Fruit fly (Drosophila melanogaster) whole organism, wandering third instar larva: ENCODE measurements around the gene CG13607.

Experiments used
- Abd-B ChIP-seq: fragments of >200 bp; optimal IDR thresholded peaks from 2 replicates; lab custom pipeline; 2017; ENCODE audit warnings: missing biosample characterization, missing genetic modification characterization
- GATAd ChIP-seq: sonication (Bioruptor generic); optimal IDR thresholded peaks from 2 replicates; lab custom pipeline; 2016; ENCODE audit warnings: missing biosample characterization, missing genetic modification characterization
- Hnf4 ChIP-seq: fragments of 200-800 bp; sonication (Bioruptor generic); optimal IDR thresholded peaks from 2 replicates; lab custom pipeline; 2016; ENCODE audit warnings: missing biosample characterization, mild to moderate bottlenecking, missing genetic modification characterization
- Hr78 ChIP-seq: fragments of >200 bp; optimal IDR thresholded peaks from 2 replicates; lab custom pipeline; 2017; ENCODE audit warnings: missing biosample characterization, missing genetic modification characterization
- Jra ChIP-seq: sonication (Bioruptor generic); optimal IDR thresholded peaks from 2 replicates; lab custom pipeline; 2016; ENCODE audit warnings: missing biosample characterization, missing genetic modification characterization
- N ChIP-seq: fragments of >200 bp; optimal IDR thresholded peaks from 2 replicates; lab custom pipeline; 2018; ENCODE audit warnings: missing biosample characterization, missing external identifiers, missing genetic modification characterization
- OdsH ChIP-seq: fragments of 200-800 bp; sonication (Bioruptor generic); optimal IDR thresholded peaks from 2 replicates; lab custom pipeline; 2016; ENCODE audit warnings: missing biosample characterization, mild to moderate bottlenecking, missing genetic modification characterization
- Sp1 ChIP-seq: fragments of 200-800 bp; sonication (Bioruptor generic); optimal IDR thresholded peaks from 3 replicates; lab custom pipeline; 2019; ENCODE audit warnings: missing biosample characterization, mild to moderate bottlenecking, missing genetic modification characterization, moderate library complexity
- Vsx2 ChIP-seq: fragments of 200-300, 225-300 bp; sonication (Bioruptor generic); optimal IDR thresholded peaks from 2 replicates; lab custom pipeline; 2018; ENCODE audit warnings: missing biosample characterization, missing genetic modification characterization; ENCODE audit not compliant: partially characterized antibody
- h ChIP-seq: fragments of 200-800 bp; sonication (Bioruptor generic); optimal IDR thresholded peaks from 3 replicates; lab custom pipeline; 2016; ENCODE audit warnings: missing biosample characterization, mild to moderate bottlenecking, missing genetic modification characterization
- lola ChIP-seq: fragments of >200 bp; optimal IDR thresholded peaks from 2 replicates; lab custom pipeline; 2017; ENCODE audit warnings: missing biosample characterization, missing genetic modification characterization
- psq ChIP-seq: fragments of 200-800 bp; sonication (Bioruptor generic); optimal IDR thresholded peaks from 3 replicates; lab custom pipeline; 2017; ENCODE audit warnings: missing biosample characterization, mild to moderate bottlenecking, missing genetic modification characterization, moderate library complexity

dm6 chr3R:24148838-24149237 lies 32.7 kb upstream of the CG13607 start, which contains the start of gene Slimp:
- TF ChIP-seq psq (GFP tag; lab: Kevin White, UChicago) (peak; percentile 19), OdsH (GFP tag; lab: Kevin White, UChicago) (no peak), Sp1 (GFP tag; lab: Kevin White, UChicago) (peak; percentile 10), h (GFP tag; lab: Kevin White, UChicago) (peak; percentile 53), N (GFP tag; lab: Kevin White, UChicago) (no peak), Hr78 (no peak), Jra (GFP tag; lab: Kevin White, UChicago) (no peak), GATAd (no peak), lola (GFP tag; lab: Kevin White, UChicago) (no peak), Abd-B (GFP tag; lab: Kevin White, UChicago) (no peak), Vsx2 (GFP tag; lab: Kevin White, UChicago) (no peak), Hnf4 (peak; percentile 38)
